Worm (Caenorhabditis elegans): Measurements from ENCODE around the gene B0035.15.

ce11 chrIV:11332751-11333150, 34.7 kb upstream of the B0035.15 start, which contains the start of gene sart-3:
- TF ChIP-seq pha-4 (tag; optimal IDR thresholded peaks at IDR 0.05) = no peak
- no peak for TF ChIP-seq nhr-237 (tag; optimal IDR thresholded peaks at IDR 0.05)
- TF ChIP-seq unc-62 (GFP tag; optimal IDR thresholded peaks at IDR 0.05) = no peak
- no peak for TF ChIP-seq nhr-2 (tag; optimal IDR thresholded peaks at IDR 0.05)
- TF ChIP-seq flh-1 (GFP tag; optimal IDR thresholded peaks at IDR 0.05) = no peak
- TF ChIP-seq lsy-2 (tag; optimal IDR thresholded peaks at IDR 0.05) = no peak
- TF ChIP-seq elt-1 (tag; optimal IDR thresholded peaks at IDR 0.05; ENCODE audit: borderline replicate concordance, insufficient read depth) = no peak
- TF ChIP-seq ces-1 (GFP tag; optimal IDR thresholded peaks at IDR 0.05) = no peak
- TF ChIP-seq lin-13 (tag; optimal IDR thresholded peaks at IDR 0.05) = no peak
- no peak for TF ChIP-seq ztf-11 (tag; optimal IDR thresholded peaks at IDR 0.05)
- TF ChIP-seq nhr-76 (tag; optimal IDR thresholded peaks at IDR 0.05) = no peak
- TF ChIP-seq nhr-28 (tag; optimal IDR thresholded peaks at IDR 0.05) = no peak
- no peak for TF ChIP-seq tbx-8 (GFP tag; optimal IDR thresholded peaks at IDR 0.05)
- no peak for TF ChIP-seq sptf-1 (tag; optimal IDR thresholded peaks at IDR 0.05)

Data from whole organism, mixed stage, embryonic.